Fruit fly (Drosophila melanogaster) whole organism, embryonic: ENCODE data around the gene CG31278.
A peak's percentile ranks its signal among the peaks of the same experiment; 100 is the strongest.

Source experiments
- BEAF-32 ChIP-seq: fragments of 200-800 bp; sonication (Bioruptor generic); optimal IDR thresholded peaks from 3 replicates; lab custom pipeline; 2017; ENCODE audit warnings: missing biosample characterization, missing genetic modification characterization, mild to moderate bottlenecking, moderate library complexity, missing genetic modification reagents
- Bdp1 ChIP-seq: fragments of 200-800 bp; sonication (Bioruptor generic); optimal IDR thresholded peaks from 3 replicates; lab custom pipeline; 2016; ENCODE audit warnings: missing biosample characterization, missing genetic modification characterization
- CG10462 ChIP-seq: fragments of 200-800 bp; sonication (Bioruptor generic); optimal IDR thresholded peaks from 2 replicates; lab custom pipeline; 2016; ENCODE audit warnings: missing biosample characterization, missing genetic modification characterization
- CG12769 ChIP-seq: fragments of 200-800 bp; sonication (Bioruptor generic); optimal IDR thresholded peaks from 2 replicates; lab custom pipeline; 2019; ENCODE audit warnings: missing biosample characterization, mild to moderate bottlenecking, missing genetic modification characterization, moderate library complexity
- CG15514 ChIP-seq: fragments of 200-800 bp; sonication (Bioruptor generic); optimal IDR thresholded peaks from 3 replicates; lab custom pipeline; 2017; ENCODE audit warnings: missing biosample characterization, missing genetic modification characterization, mild to moderate bottlenecking, moderate library complexity, missing genetic modification reagents
- CG17802 ChIP-seq: fragments of 200-800 bp; sonication (Bioruptor generic); optimal IDR thresholded peaks from 2 replicates; lab custom pipeline; 2018; ENCODE audit warnings: missing biosample characterization, mild to moderate bottlenecking, missing genetic modification characterization, moderate library complexity
- CG1792 ChIP-seq: fragments of 200-800 bp; sonication (Bioruptor generic); optimal IDR thresholded peaks from 2 replicates; lab custom pipeline; 2016; ENCODE audit warnings: missing biosample characterization, missing genetic modification characterization
- CG18476 ChIP-seq: fragments of 200-800 bp; sonication (Bioruptor generic); optimal IDR thresholded peaks from 2 replicates; lab custom pipeline; 2016; ENCODE audit warnings: missing biosample characterization, mild to moderate bottlenecking, missing genetic modification characterization
- CG18599 ChIP-seq: fragments of 200-800 bp; sonication (Bioruptor generic); optimal IDR thresholded peaks from 3 replicates; lab custom pipeline; 2017; ENCODE audit warnings: missing biosample characterization, missing genetic modification characterization, mild to moderate bottlenecking, moderate library complexity, missing genetic modification reagents
- CG2120 ChIP-seq: fragments of 200-800 bp; sonication (Bioruptor generic); optimal IDR thresholded peaks from 3 replicates; lab custom pipeline; 2016; ENCODE audit warnings: missing biosample characterization, missing genetic modification characterization
- CG2875 ChIP-seq: fragments of 200-800 bp; sonication (Bioruptor generic); optimal IDR thresholded peaks from 2 replicates; lab custom pipeline; 2017; ENCODE audit warnings: missing biosample characterization, mild to moderate bottlenecking, missing genetic modification characterization, missing genetic modification reagents
- CG32767 ChIP-seq: fragments of 200-800 bp; sonication (Bioruptor generic); IDR thresholded peaks from 2 replicates; pipeline ENCODE4 v1.3.6; 2022; ENCODE audit warnings: missing biosample characterization, missing genetic modification characterization
- CG34376 ChIP-seq: fragments of 200-800 bp; sonication (Bioruptor generic); optimal IDR thresholded peaks from 2 replicates; lab custom pipeline; 2018; ENCODE audit warnings: missing biosample characterization, mild to moderate bottlenecking, missing genetic modification characterization
- CG34422 ChIP-seq: fragments of 200-800 bp; sonication (Bioruptor generic); IDR thresholded peaks from 3 replicates; pipeline ENCODE4 v1.3.6; 2022; ENCODE audit warnings: missing biosample characterization, missing genetic modification characterization
- CG42726 ChIP-seq: fragments of 200-800 bp; sonication (Bioruptor generic); IDR thresholded peaks from 2 replicates; pipeline ENCODE4 v1.3.6; 2022; ENCODE audit warnings: missing biosample characterization, missing genetic modification characterization; ENCODE audit not compliant: partially characterized antibody
- CG6254 ChIP-seq: fragments of 200-800 bp; sonication (Bioruptor generic); optimal IDR thresholded peaks from 3 replicates; lab custom pipeline; 2017; ENCODE audit warnings: mild to moderate bottlenecking, missing biosample characterization, missing genetic modification reagents, missing genetic modification characterization
- CG7745 ChIP-seq: fragments of 200-800 bp; sonication (Bioruptor generic); optimal IDR thresholded peaks from 2 replicates; lab custom pipeline; 2018; ENCODE audit warnings: missing biosample characterization, mild to moderate bottlenecking, missing genetic modification characterization, moderate library complexity
- CG7963 ChIP-seq: fragments of 200-800 bp; sonication (Bioruptor generic); IDR thresholded peaks from 3 replicates; pipeline ENCODE4 v1.3.6; 2022; ENCODE audit warnings: missing biosample characterization, missing genetic modification characterization; ENCODE audit not compliant: partially characterized antibody
- CG8478 ChIP-seq: fragments of >200 bp; optimal IDR thresholded peaks from 2 replicates; lab custom pipeline; 2018
- CG8924 ChIP-seq: fragments of 200-800 bp; optimal IDR thresholded peaks from 3 replicates; lab custom pipeline; 2019; ENCODE audit warnings: missing biosample characterization, mild to moderate bottlenecking, missing genetic modification characterization, moderate library complexity
- CG9609 ChIP-seq: fragments of 200-800 bp; sonication (Bioruptor generic); optimal IDR thresholded peaks from 3 replicates; lab custom pipeline; 2016; ENCODE audit warnings: missing biosample characterization, missing genetic modification characterization
- D19A ChIP-seq: fragments of 200-800 bp; optimal IDR thresholded peaks from 3 replicates; lab custom pipeline; 2019; ENCODE audit warnings: missing biosample characterization, mild to moderate bottlenecking, missing genetic modification characterization, moderate library complexity
- D19B ChIP-seq: fragments of 200-800 bp; sonication (Bioruptor generic); optimal IDR thresholded peaks from 2 replicates; lab custom pipeline; 2017; ENCODE audit warnings: missing biosample characterization, mild to moderate bottlenecking, missing genetic modification characterization
- Deaf1 ChIP-seq: fragments of 200-800 bp; optimal IDR thresholded peaks from 3 replicates; lab custom pipeline; 2019; ENCODE audit warnings: missing biosample characterization, mild to moderate bottlenecking, missing genetic modification characterization, moderate library complexity
- Dek ChIP-seq: fragments of 200-800 bp; sonication (Bioruptor generic); optimal IDR thresholded peaks from 3 replicates; lab custom pipeline; 2019; ENCODE audit warnings: missing biosample characterization, mild to moderate bottlenecking, missing genetic modification characterization, moderate library complexity
- E2f2 ChIP-seq: fragments of 200-800 bp; sonication (Bioruptor generic); IDR thresholded peaks from 2 replicates; pipeline ENCODE4 v1.3.6; 2022; ENCODE audit warnings: missing biosample characterization, missing genetic modification characterization
- GATAe ChIP-seq: fragments of 200-800 bp; sonication (Bioruptor generic); conservative IDR thresholded peaks from 2 replicates; pipeline ENCODE4 v1.3.6; 2022; ENCODE audit warnings: missing biosample characterization, missing genetic modification characterization
- Hey ChIP-seq: fragments of 200-800 bp; sonication (Bioruptor generic); optimal IDR thresholded peaks from 3 replicates; lab custom pipeline; 2018; ENCODE audit warnings: missing biosample characterization, mild to moderate bottlenecking, missing genetic modification characterization
- Hr78 ChIP-seq, 2 experiments: fragments of 200-800 bp in 1 of 2; fragments of >200 bp in 1 of 2; sonication (Bioruptor generic) in 1 of 2; optimal IDR thresholded peaks; 2 replicates each; lab custom pipeline; 2017 to 2019; ENCODE audit warnings: missing biosample characterization in 2 of 2, missing genetic modification characterization in 2 of 2, mild to moderate bottlenecking in 1 of 2, moderate library complexity in 1 of 2
- Myb ChIP-seq: fragments of 200-800 bp; sonication (Bioruptor generic); optimal IDR thresholded peaks from 2 replicates; lab custom pipeline; 2016; ENCODE audit warnings: missing biosample characterization, missing genetic modification characterization
- PHDP ChIP-seq: fragments of 200-800 bp; sonication (Bioruptor generic); optimal IDR thresholded peaks from 3 replicates; lab custom pipeline; 2018; ENCODE audit warnings: missing biosample characterization, mild to moderate bottlenecking, missing genetic modification characterization, moderate library complexity
- Sry-δ ChIP-seq: fragments of 200-800 bp; sonication (Bioruptor generic); optimal IDR thresholded peaks from 2 replicates; lab custom pipeline; 2016; ENCODE audit warnings: missing biosample characterization, missing genetic modification characterization
- ara ChIP-seq: fragments of 200-800 bp; sonication (Bioruptor generic); IDR thresholded peaks from 2 replicates; pipeline ENCODE4 v1.3.6; 2022; ENCODE audit warnings: missing biosample characterization, missing genetic modification characterization
- bowl ChIP-seq: fragments of 200-800 bp; sonication (Bioruptor generic); IDR thresholded peaks from 2 replicates; pipeline ENCODE4 v1.3.6; 2022; ENCODE audit warnings: missing biosample characterization, missing genetic modification characterization
- dmrt99B ChIP-seq: fragments of 200-800 bp; sonication (Bioruptor generic); optimal IDR thresholded peaks from 2 replicates; lab custom pipeline; 2018; ENCODE audit warnings: missing biosample characterization, mild to moderate bottlenecking, missing genetic modification characterization, moderate library complexity
- dpn ChIP-seq, 2 experiments: fragments of 200-800 bp; sonication (Bioruptor generic); optimal IDR thresholded peaks; 3 replicates each; lab custom pipeline; 2016; ENCODE audit warnings: missing biosample characterization in 2 of 2, missing genetic modification characterization in 2 of 2
- eve ChIP-seq, 2 experiments: fragments of >200 bp; optimal IDR thresholded peaks; 2 replicates each; lab custom pipeline; 2017; ENCODE audit warnings: missing biosample characterization in 2 of 2, missing genetic modification characterization in 2 of 2
- fd64A ChIP-seq: fragments of 200-800 bp; sonication (Bioruptor generic); optimal IDR thresholded peaks from 3 replicates; lab custom pipeline; 2018; ENCODE audit warnings: missing biosample characterization, mild to moderate bottlenecking, missing genetic modification characterization
- hb ChIP-seq: fragments of 200-800 bp; sonication (Bioruptor generic); IDR thresholded peaks from 3 replicates; pipeline ENCODE4 v1.3.6; 2022; ENCODE audit warnings: missing biosample characterization, missing genetic modification characterization; ENCODE audit not compliant: partially characterized antibody
- hkb ChIP-seq, 2 experiments: fragments of 200-800 bp in 1 of 2; fragments of >200 bp in 1 of 2; sonication (Bioruptor generic) in 1 of 2; IDR thresholded peaks in 1 of 2; optimal IDR thresholded peaks in 1 of 2; 2 replicates each; pipeline versions ENCODE4 v1.3.6 to Lab custom; 2017 to 2022; ENCODE audit warnings: missing biosample characterization in 1 of 2, missing genetic modification characterization in 1 of 2
- mld ChIP-seq: fragments of 200-800 bp; sonication (Bioruptor generic); IDR thresholded peaks from 3 replicates; pipeline ENCODE4 v1.3.6; 2022; ENCODE audit warnings: missing biosample characterization, missing genetic modification characterization; ENCODE audit not compliant: partially characterized antibody
- pho ChIP-seq: fragments of 200-800 bp; sonication (Bioruptor generic); optimal IDR thresholded peaks from 2 replicates; lab custom pipeline; 2016; ENCODE audit warnings: missing biosample characterization, missing genetic modification characterization
- run ChIP-seq: fragments of 200-800 bp; sonication (Bioruptor generic); optimal IDR thresholded peaks from 3 replicates; lab custom pipeline; 2018; ENCODE audit warnings: missing biosample characterization, mild to moderate bottlenecking, missing genetic modification characterization
- sc ChIP-seq, 3 experiments: fragments of >200 bp in 2 of 3; fragments of 200-800 bp in 1 of 3; sonication (Bioruptor generic) in 1 of 3; optimal IDR thresholded peaks; 2 replicates in 2 of 3; 3 replicates in 1 of 3; lab custom pipeline; 2017; ENCODE audit warnings: mild to moderate bottlenecking in 1 of 3, missing biosample characterization in 1 of 3, missing genetic modification characterization in 1 of 3, missing genetic modification reagents in 1 of 3
- shn ChIP-seq: fragments of 200-800 bp; sonication (Bioruptor generic); optimal IDR thresholded peaks from 3 replicates; lab custom pipeline; 2016; ENCODE audit warnings: missing biosample characterization, missing genetic modification characterization
- unc-4 ChIP-seq: fragments of 200-800 bp; sonication (Bioruptor generic); IDR thresholded peaks from 2 replicates; pipeline ENCODE4 v1.3.6; 2022; ENCODE audit warnings: missing biosample characterization, missing genetic modification characterization; ENCODE audit not compliant: partially characterized antibody
- yki ChIP-seq: fragments of >200 bp; optimal IDR thresholded peaks from 3 replicates; lab custom pipeline; 2018

The CG31278 gene

DNA sequence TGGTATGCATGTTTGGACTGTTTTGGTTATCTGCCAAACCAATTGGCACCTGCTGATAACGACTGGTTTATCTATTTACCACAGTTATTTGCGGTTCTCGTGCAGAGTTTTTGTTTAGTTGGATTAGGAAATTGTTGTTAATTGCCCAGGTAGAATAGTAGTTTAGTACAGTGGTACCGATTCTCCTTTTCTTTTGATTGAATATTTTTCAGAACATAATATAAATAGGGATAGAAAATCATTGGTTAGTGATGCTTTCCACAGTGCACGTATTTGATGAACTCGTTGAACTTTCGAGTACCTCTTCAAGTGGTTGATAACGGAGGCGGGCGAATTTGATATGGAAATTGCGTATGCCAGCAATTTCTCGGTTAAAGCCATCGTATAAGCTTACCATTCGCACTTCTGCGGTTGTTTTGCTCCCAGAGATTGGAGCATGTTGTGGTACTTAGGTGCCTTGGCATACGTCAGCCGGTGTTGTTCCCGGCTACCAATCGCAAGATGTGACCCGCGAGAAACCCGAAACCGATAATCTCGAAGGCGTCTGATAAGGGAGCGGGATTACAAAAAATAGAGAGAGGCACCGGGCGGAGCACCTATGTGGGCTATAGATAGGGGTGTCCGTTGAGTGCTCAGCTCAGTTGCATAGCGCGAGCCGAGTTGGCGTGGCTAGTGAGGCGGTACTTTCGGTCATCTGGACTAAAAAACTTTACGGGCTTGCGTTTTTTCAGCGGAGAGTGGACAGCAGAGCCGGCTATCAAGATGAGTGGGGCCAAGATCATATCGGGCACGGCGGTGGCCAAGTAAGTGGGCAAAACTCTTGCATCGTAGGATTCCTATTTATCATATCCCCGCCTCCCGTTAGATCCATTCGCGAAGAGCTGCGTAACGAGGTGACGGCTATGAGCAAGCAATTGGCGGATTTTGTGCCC is 8.9 kb downstream of the CG31278 start (continued):
- TF ChIP-seq CG7963 (GFP tag; lab: Robert Waterston, UW) (no peak), CG7745 (tag; lab: Kevin White, UChicago) (no peak), unc-4 (GFP tag; lab: Robert Waterston, UW) (no peak), yki (lab: Kevin White, UChicago) (no peak), D19B (GFP tag; lab: Kevin White, UChicago) (peak; percentile 0), CG17802 (no peak), CG2120 (GFP tag; lab: Kevin White, UChicago) (peak; percentile 81), CG2875 (GFP tag; lab: Kevin White, UChicago) (no peak), CG10462 (GFP tag; lab: Kevin White, UChicago) (no peak), Sry-δ (GFP tag; lab: Kevin White, UChicago) (no peak), CG18476 (GFP tag; lab: Kevin White, UChicago) (no peak), BEAF-32 (no peak), D19A (tag; lab: Kevin White, UChicago) (no peak), Myb (GFP tag; lab: Kevin White, UChicago) (no peak), CG9609 (GFP tag; lab: Kevin White, UChicago) (no peak), CG8924 (tag; lab: Kevin White, UChicago) (peak; percentile 51), PHDP (tag; lab: Kevin White, UChicago) (no peak), shn (GFP tag; lab: Kevin White, UChicago) (peak; percentile 5), CG34376 (GFP tag; lab: Kevin White, UChicago) (peak; percentile 93), Dek (tag; lab: Kevin White, UChicago) (peak; percentile 32), CG32767 (no peak), CG18599 (GFP tag; lab: Kevin White, UChicago) (peak; percentile 61), eve (GFP tag; optimal IDR thresholded peaks at IDR 0.05; lab: Kevin White, UChicago) (no peak), GATAe (peak; percentile 25; the same call in 1 of the 2 replicates), dmrt99B (no peak), CG12769 (tag; lab: Kevin White, UChicago) (no peak), CG6254 (no peak), CG34422 (GFP tag; lab: Robert Waterston, UW) (0 out of 3 replicates have a peak, but pooled peaks have one; percentile 7), bowl (no peak), ara (GFP tag; lab: Robert Waterston, UW) (no peak), CG42726 (no peak), hb (no peak), pho (no peak), CG8478 (lab: Kevin White, UChicago) (no peak), Hey (tag; lab: Kevin White, UChicago) (peak; percentile 76), mld (GFP tag; lab: Robert Waterston, UW) (no peak), CG1792 (GFP tag; lab: Kevin White, UChicago) (peak; percentile 5), dpn (GFP tag; optimal IDR thresholded peaks at IDR 0.05; lab: Kevin White, UChicago) (peak in 1 of 2 experiments; percentile 1), hkb (optimal IDR thresholded peaks at IDR 0.05; lab: Kevin White, UChicago) (no peak), hkb (GFP tag; IDR thresholded peaks at IDR 0.05; lab: Robert Waterston, UW) (0 out of 2 replicates have a peak, but pooled peaks have one; percentile 8), fd64A (GFP tag; lab: Kevin White, UChicago) (no peak), run (tag; lab: Kevin White, UChicago) (peak; percentile 62), E2f2 (0 out of 2 replicates have a peak, but pooled peaks have one; percentile 10), Deaf1 (tag; lab: Kevin White, UChicago) (no peak), Bdp1 (GFP tag; lab: Kevin White, UChicago) (no peak), sc (optimal IDR thresholded peaks at IDR 0.05; lab: Kevin White, UChicago) (no peak), sc (GFP tag; optimal IDR thresholded peaks at IDR 0.05; lab: Kevin White, UChicago) (no peak), Hr78 (GFP tag; optimal IDR thresholded peaks at IDR 0.05; lab: Kevin White, UChicago) (peak in 1 of 2 experiments; percentile 84), CG15514 (GFP tag; lab: Kevin White, UChicago) (peak; percentile 2)
